Worm (Caenorhabditis elegans) whole organism, young adult: ENCODE results near the gene sra-11.
A peak's percentile ranks its signal among the peaks of the same experiment; 100 is the strongest.

ENCODE experiments used
- B0261.1 ChIP-seq: sonication (generic microtip); optimal IDR thresholded peaks from 2 replicates; lab custom pipeline; 2016; ENCODE audit warnings: mild to moderate bottlenecking, missing genetic modification characterization, moderate library complexity, missing compliant biosample characterization
- B0336.3 ChIP-seq: fragments of 200-800 bp; sonication (Bioruptor generic); IDR thresholded peaks from 2 replicates; pipeline ENCODE4 v1.3.6; 2022; ENCODE audit warnings: missing genetic modification characterization, missing compliant biosample characterization
- F10E7.11 ChIP-seq: sonication (generic microtip); optimal IDR thresholded peaks from 2 replicates; lab custom pipeline; 2017; ENCODE audit warnings: mild to moderate bottlenecking, missing genetic modification characterization, moderate library complexity, missing compliant biosample characterization
- F49E8.2 ChIP-seq: sonication (generic microtip); optimal IDR thresholded peaks from 3 replicates; lab custom pipeline; 2017; ENCODE audit warnings: missing genetic modification characterization, mild to moderate bottlenecking, missing compliant biosample characterization, antibody characterized with exemption, moderate library complexity; ENCODE audit not compliant: insufficient read depth
- F55B11.4 ChIP-seq: sonication (generic microtip); optimal IDR thresholded peaks from 2 replicates; lab custom pipeline; 2016; ENCODE audit warnings: missing compliant biosample characterization, missing genetic modification characterization, borderline replicate concordance; ENCODE audit not compliant: insufficient read depth
- F57C9.4 ChIP-seq: sonication (generic microtip); optimal IDR thresholded peaks from 2 replicates; lab custom pipeline; 2017; ENCODE audit warnings: mild to moderate bottlenecking, missing genetic modification characterization, missing compliant biosample characterization
- K12H6.12 ChIP-seq: fragments of 200-800 bp; sonication (Bioruptor generic); optimal IDR thresholded peaks from 2 replicates; lab custom pipeline; 2018; ENCODE audit warnings: mild to moderate bottlenecking, missing genetic modification characterization, missing compliant biosample characterization
- T07F8.4 ChIP-seq: sonication (generic microtip); optimal IDR thresholded peaks from 2 replicates; lab custom pipeline; 2016; ENCODE audit warnings: mild to moderate bottlenecking, missing genetic modification characterization, moderate library complexity, missing compliant biosample characterization
- Y53G8AR.9 ChIP-seq: fragments of 200-800 bp; sonication (Bioruptor generic); conservative IDR thresholded peaks from 2 replicates; pipeline ENCODE4 v1.3.6; 2022; ENCODE audit warnings: missing genetic modification reagents, missing genetic modification characterization, missing compliant biosample characterization
- Y56A3A.18 ChIP-seq: fragments of 200-800 bp; sonication (Bioruptor generic); IDR thresholded peaks from 2 replicates; pipeline ENCODE4 v1.3.6; 2022; ENCODE audit warnings: missing genetic modification reagents, missing genetic modification characterization, missing compliant biosample characterization
- ZK185.1 ChIP-seq: sonication (generic microtip); optimal IDR thresholded peaks from 2 replicates; lab custom pipeline; 2016; ENCODE audit warnings: mild to moderate bottlenecking, missing genetic modification characterization, missing compliant biosample characterization; ENCODE audit not compliant: poor library complexity, severe bottlenecking
- athp-1 ChIP-seq: sonication (generic microtip); optimal IDR thresholded peaks from 2 replicates; lab custom pipeline; 2017; ENCODE audit warnings: mild to moderate bottlenecking, missing genetic modification characterization, missing compliant biosample characterization
- attf-3 ChIP-seq: fragments of 200-800 bp; sonication (Bioruptor generic); conservative IDR thresholded peaks from 2 replicates; pipeline ENCODE4 v1.3.6; 2022; ENCODE audit warnings: missing genetic modification reagents, missing genetic modification characterization, missing compliant biosample characterization
- attf-6 ChIP-seq: fragments of 200-800 bp; sonication (Bioruptor generic); IDR thresholded peaks from 2 replicates; pipeline ENCODE4 v1.3.6; 2022; ENCODE audit warnings: missing genetic modification reagents, missing genetic modification characterization, missing compliant biosample characterization
- bed-1 ChIP-seq: fragments of 200-800 bp; sonication (Bioruptor generic); IDR thresholded peaks from 2 replicates; pipeline ENCODE4 v1.3.6; 2022; ENCODE audit warnings: missing genetic modification reagents, missing genetic modification characterization, missing compliant biosample characterization
- ceh-58 ChIP-seq: fragments of 200-800 bp; sonication (Bioruptor generic); IDR thresholded peaks from 2 replicates; pipeline ENCODE4 v1.3.6; 2022; ENCODE audit warnings: missing genetic modification characterization, missing compliant biosample characterization
- ceh-79 ChIP-seq: sonication (generic microtip); optimal IDR thresholded peaks from 2 replicates; lab custom pipeline; 2017; ENCODE audit warnings: mild to moderate bottlenecking, missing genetic modification characterization, missing compliant biosample characterization
- ceh-91 ChIP-seq: fragments of 200-800 bp; sonication (Bioruptor generic); IDR thresholded peaks from 2 replicates; pipeline ENCODE4 v1.3.6; 2022; ENCODE audit warnings: missing genetic modification reagents, missing genetic modification characterization, missing compliant biosample characterization
- dox-1 ChIP-seq: fragments of 200-800 bp; sonication (Bioruptor generic); IDR thresholded peaks from 2 replicates; pipeline ENCODE4 v1.3.6; 2022; ENCODE audit warnings: missing genetic modification reagents, missing genetic modification characterization, missing compliant biosample characterization
- dpl-1 ChIP-seq: fragments of 150-350 bp; optimal IDR thresholded peaks from 2 replicates; lab custom pipeline; 2014; ENCODE audit warnings: missing biosample characterization, missing genetic modification reagents, missing genetic modification characterization
- ekl-4 ChIP-seq: fragments of 200-800 bp; sonication (Bioruptor generic); IDR thresholded peaks from 2 replicates; pipeline ENCODE4 v1.3.6; 2022; ENCODE audit warnings: missing genetic modification reagents, missing genetic modification characterization, missing compliant biosample characterization
- hlh-26 ChIP-seq: fragments of 200-800 bp; sonication (Bioruptor generic); conservative IDR thresholded peaks from 2 replicates; pipeline ENCODE4 v1.3.6; 2022; ENCODE audit warnings: missing genetic modification reagents, missing genetic modification characterization, missing compliant biosample characterization
- hmg-20 ChIP-seq: fragments of 200-800 bp; sonication (Bioruptor generic); IDR thresholded peaks from 2 replicates; pipeline ENCODE4 v1.3.6; 2022; ENCODE audit warnings: missing genetic modification reagents, missing genetic modification characterization, missing compliant biosample characterization
- hsf-1 ChIP-seq: fragments of 200-800 bp; sonication (Bioruptor generic); IDR thresholded peaks from 2 replicates; pipeline ENCODE4 v1.3.6; 2022; ENCODE audit warnings: missing genetic modification reagents, missing genetic modification characterization, missing compliant biosample characterization
- lin-35 ChIP-seq, 3 experiments: fragments of 150-350 bp in 2 of 3; sonication (generic microtip) in 1 of 3; optimal IDR thresholded peaks; 2 replicates each; lab custom pipeline; 2014 to 2018; ENCODE audit warnings: missing biosample characterization in 3 of 3, missing genetic modification characterization in 3 of 3, missing genetic modification reagents in 3 of 3
- lin-54 ChIP-seq: fragments of 200-800 bp; sonication (Bioruptor generic); optimal IDR thresholded peaks from 2 replicates; lab custom pipeline; 2018; ENCODE audit warnings: mild to moderate bottlenecking, missing genetic modification characterization, missing compliant biosample characterization
- madf-3 ChIP-seq: fragments of 200-800 bp; sonication (Bioruptor generic); IDR thresholded peaks from 2 replicates; pipeline ENCODE4 v1.3.6; 2022; ENCODE audit warnings: missing genetic modification reagents, missing genetic modification characterization, missing compliant biosample characterization
- mcd-1 ChIP-seq: fragments of 200-800 bp; sonication (Bioruptor generic); IDR thresholded peaks from 2 replicates; pipeline ENCODE4 v1.3.6; 2022; ENCODE audit warnings: missing genetic modification reagents, missing genetic modification characterization, missing compliant biosample characterization
- mel-28 ChIP-seq: sonication (generic microtip); optimal IDR thresholded peaks from 2 replicates; lab custom pipeline; 2016; ENCODE audit warnings: borderline replicate concordance, mild to moderate bottlenecking, missing genetic modification characterization, missing compliant biosample characterization
- mes-4 ChIP-seq: sonication (generic microtip); optimal IDR thresholded peaks from 2 replicates; lab custom pipeline; 2016; ENCODE audit warnings: missing genotype, missing genetic modification characterization, missing compliant biosample characterization
- nfyb-1 ChIP-seq: fragments of 200-800 bp; sonication (Bioruptor generic); IDR thresholded peaks from 2 replicates; pipeline ENCODE4 v1.3.6; 2022; ENCODE audit warnings: missing genetic modification reagents, missing genetic modification characterization, missing compliant biosample characterization
- nhr-179 ChIP-seq: sonication (generic microtip); optimal IDR thresholded peaks from 2 replicates; lab custom pipeline; 2016; ENCODE audit warnings: mild to moderate bottlenecking, missing genetic modification characterization, missing compliant biosample characterization
- nhr-27 ChIP-seq: fragments of 200-800 bp; sonication (Bioruptor generic); optimal IDR thresholded peaks from 2 replicates; lab custom pipeline; 2018; ENCODE audit warnings: mild to moderate bottlenecking, missing genetic modification characterization, moderate library complexity, missing compliant biosample characterization
- pbrm-1 ChIP-seq: fragments of 200-800 bp; sonication (Bioruptor generic); IDR thresholded peaks from 2 replicates; pipeline ENCODE4 v1.3.6; 2022; ENCODE audit warnings: missing genetic modification reagents, missing genetic modification characterization, missing compliant biosample characterization
- pha-4 ChIP-seq: fragments of 150-350 bp; sonication (generic microtip); optimal IDR thresholded peaks from 2 replicates; lab custom pipeline; 2014; ENCODE audit warnings: missing biosample characterization, missing genetic modification reagents, missing genetic modification characterization
- rpc-1 ChIP-seq, 2 experiments: fragments of 150-350 bp in 1 of 2; sonication (generic microtip) in 1 of 2; optimal IDR thresholded peaks; 2 replicates each; lab custom pipeline; 2014 to 2018; ENCODE audit warnings: missing biosample characterization in 1 of 2, missing genetic modification characterization in 1 of 2, missing genetic modification reagents in 1 of 2, missing genotype in 1 of 2
- sea-2 ChIP-seq: fragments of 200-800 bp; sonication (Bioruptor generic); IDR thresholded peaks from 2 replicates; pipeline ENCODE4 v1.3.6; 2022; ENCODE audit warnings: missing genetic modification characterization, missing compliant biosample characterization
- snpc-4 ChIP-seq, 5 experiments: fragments of 150-350 bp in 1 of 5; sonication (generic microtip) in 4 of 5; optimal IDR thresholded peaks; 2 replicates each; lab custom pipeline; 2014 to 2018; ENCODE audit warnings: missing genetic modification characterization in 5 of 5, missing biosample characterization in 3 of 5, antibody characterized with exemption in 2 of 5, mild to moderate bottlenecking in 2 of 5, missing compliant biosample characterization in 2 of 5, missing genotype in 2 of 5, moderate library complexity in 2 of 5, missing genetic modification reagents in 1 of 5
- sptf-2 ChIP-seq: fragments of 200-800 bp; sonication (Bioruptor generic); optimal IDR thresholded peaks from 2 replicates; lab custom pipeline; 2018; ENCODE audit warnings: mild to moderate bottlenecking, missing genetic modification characterization, missing compliant biosample characterization
- unc-62 ChIP-seq: fragments of 150-350 bp; optimal IDR thresholded peaks from 2 replicates; lab custom pipeline; 2014; ENCODE audit warnings: missing biosample characterization, missing genetic modification reagents, missing genetic modification characterization
- zfh-2 ChIP-seq: fragments of 200-800 bp; sonication (Bioruptor generic); conservative IDR thresholded peaks from 2 replicates; pipeline ENCODE4 v1.3.6; 2022; ENCODE audit warnings: missing genetic modification reagents, missing genetic modification characterization, missing compliant biosample characterization
- zim-3 ChIP-seq: sonication (generic microtip); optimal IDR thresholded peaks from 2 replicates; lab custom pipeline; 2017; ENCODE audit warnings: mild to moderate bottlenecking, missing genetic modification characterization, moderate library complexity, missing compliant biosample characterization
- ztf-25 ChIP-seq: fragments of 200-800 bp; sonication (Bioruptor generic); IDR thresholded peaks from 2 replicates; pipeline ENCODE4 v1.3.6; 2022; ENCODE audit warnings: missing genetic modification reagents, missing genetic modification characterization, missing compliant biosample characterization
- ztf-26 ChIP-seq: sonication (generic microtip); optimal IDR thresholded peaks from 2 replicates; lab custom pipeline; 2017; ENCODE audit warnings: missing genetic modification characterization, missing compliant biosample characterization
- ztf-3 ChIP-seq: fragments of 200-800 bp; sonication (Bioruptor generic); optimal IDR thresholded peaks from 2 replicates; lab custom pipeline; 2018; ENCODE audit warnings: mild to moderate bottlenecking, missing genetic modification characterization, missing compliant biosample characterization
- ztf-6 ChIP-seq: fragments of 200-800 bp; sonication (Bioruptor generic); IDR thresholded peaks from 2 replicates; pipeline ENCODE4 v1.3.6; 2022; ENCODE audit warnings: missing genetic modification reagents, missing genetic modification characterization, missing compliant biosample characterization

sra-11 gene

DNA sequence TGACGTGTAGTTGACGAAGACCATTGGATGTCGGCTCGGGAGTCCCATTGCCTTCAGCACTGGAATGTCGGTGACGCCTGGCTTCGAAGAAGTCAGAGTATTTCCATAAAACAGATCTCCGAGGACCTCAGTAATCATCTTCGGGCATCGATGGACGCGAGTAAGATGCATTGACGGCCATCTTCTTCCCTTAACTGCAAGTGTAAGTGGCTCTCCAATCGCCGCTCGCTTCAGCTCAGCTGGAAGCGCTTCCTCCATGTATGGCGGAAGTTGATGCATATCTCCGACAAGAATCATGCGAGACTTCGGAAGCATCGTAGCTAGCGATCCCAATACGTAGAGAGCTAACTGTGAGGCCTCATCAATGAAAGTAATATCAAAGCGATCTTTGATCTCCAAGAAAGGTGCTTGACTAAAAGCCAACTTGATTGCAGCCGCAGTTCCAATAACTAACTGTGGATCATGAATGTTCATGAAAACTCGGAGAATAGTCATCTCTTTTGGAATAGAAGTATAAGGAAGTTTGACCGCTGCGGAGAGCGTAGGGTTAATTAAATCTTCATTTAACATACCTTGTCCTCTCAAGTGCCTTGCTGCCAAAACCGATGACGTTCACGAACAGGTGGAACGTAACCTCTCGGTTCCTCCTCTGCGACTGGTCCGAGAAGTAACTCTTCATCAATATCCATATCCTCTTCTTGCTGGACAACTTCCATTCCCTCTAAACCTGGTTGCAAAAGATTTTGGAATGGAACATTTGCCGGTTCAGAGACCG lies 24.0 kb upstream of the sra-11 start (continued):
- TF ChIP-seq sea-2 (GFP tag; lab: Robert Waterston, UW) = no peak
- TF ChIP-seq unc-62 (GFP tag; lab: Kevin White, UChicago) = no peak
- TF ChIP-seq F49E8.2 = no peak
- TF ChIP-seq ztf-25 = no peak
- no peak; the same call in 1 of the 2 replicates for TF ChIP-seq madf-3 (GFP tag; lab: Robert Waterston, UW)
- TF ChIP-seq sptf-2 = no peak
- TF ChIP-seq mes-4 (tag; lab: Kevin White, UChicago) = no peak
- TF ChIP-seq zim-3 (tag; lab: Kevin White, UChicago) = no peak
- TF ChIP-seq mcd-1 (GFP tag; lab: Robert Waterston, UW) = no peak; the same call in 1 of the 2 replicates
- peak; percentile 1 for TF ChIP-seq ZK185.1 (tag; lab: Kevin White, UChicago)
- TF ChIP-seq lin-54 (GFP tag; lab: Kevin White, UChicago) = peak; percentile 22
- no peak for TF ChIP-seq pha-4 (tag; lab: Kevin White, UChicago)
- no peak for TF ChIP-seq attf-3 (GFP tag; lab: Robert Waterston, UW)
- TF ChIP-seq ztf-6 (GFP tag; lab: Robert Waterston, UW) = no peak
- no peak; the same call in none of the 2 replicates for TF ChIP-seq hsf-1 (GFP tag; lab: Robert Waterston, UW)
- peak; percentile 68 for TF ChIP-seq Y53G8AR.9 (GFP tag; lab: Robert Waterston, UW)
- TF ChIP-seq zfh-2 (GFP tag; lab: Robert Waterston, UW) = no peak
- TF ChIP-seq ztf-26 (tag; lab: Kevin White, UChicago) = no peak
- no peak for TF ChIP-seq T07F8.4 (tag; lab: Kevin White, UChicago)
- TF ChIP-seq bed-1 = no peak
- no peak for TF ChIP-seq F10E7.11
- no peak for TF ChIP-seq Y56A3A.18 (GFP tag; lab: Robert Waterston, UW)
- TF ChIP-seq nhr-179 (tag; lab: Kevin White, UChicago) = no peak
- TF ChIP-seq lin-35 (GFP tag; optimal IDR thresholded peaks at IDR 0.05; lab: Kevin White, UChicago) = no peak
- TF ChIP-seq F57C9.4 (tag; lab: Kevin White, UChicago) = no peak
- no peak for TF ChIP-seq nhr-27 (tag; lab: Kevin White, UChicago)
- TF ChIP-seq athp-1 (tag; lab: Kevin White, UChicago) = no peak
- peak; percentile 49; the same call in 1 of the 2 replicates for TF ChIP-seq ekl-4 (GFP tag; lab: Robert Waterston, UW)
- no peak for TF ChIP-seq nfyb-1 (GFP tag; lab: Robert Waterston, UW)
- TF ChIP-seq dpl-1 = no peak
- no peak for TF ChIP-seq K12H6.12 (tag; lab: Kevin White, UChicago)
- peak; percentile 71 for TF ChIP-seq attf-6 (GFP tag; lab: Robert Waterston, UW)
- no peak for TF ChIP-seq hmg-20
- TF ChIP-seq hlh-26 (GFP tag; lab: Robert Waterston, UW) = no peak
- peak; percentile 54 for TF ChIP-seq B0336.3
- TF ChIP-seq pbrm-1 (GFP tag; lab: Robert Waterston, UW) = peak; percentile 74; the same call in 1 of the 2 replicates
- TF ChIP-seq ceh-79 (tag; lab: Kevin White, UChicago) = no peak
- no peak for TF ChIP-seq mel-28 (tag; lab: Kevin White, UChicago)
- no peak for TF ChIP-seq ztf-3
- no peak; the same call in 1 of the 2 replicates for TF ChIP-seq dox-1
- TF ChIP-seq ceh-91 (GFP tag; lab: Robert Waterston, UW) = no peak
- no peak for TF ChIP-seq B0261.1 (tag; lab: Kevin White, UChicago)
- no peak for TF ChIP-seq snpc-4 (GFP tag; optimal IDR thresholded peaks at IDR 0.05; lab: Kevin White, UChicago)
- TF ChIP-seq snpc-4 (tag; optimal IDR thresholded peaks at IDR 0.05; lab: Kevin White, UChicago) = no peak
- no peak for TF ChIP-seq rpc-1 (optimal IDR thresholded peaks at IDR 0.05; lab: Kevin White, UChicago)
- no peak for TF ChIP-seq rpc-1 (tag; optimal IDR thresholded peaks at IDR 0.05; lab: Kevin White, UChicago)
- peak; percentile 2; the same call in 1 of the 2 replicates for TF ChIP-seq ceh-58 (GFP tag; lab: Robert Waterston, UW)
- no peak for TF ChIP-seq F55B11.4 (tag; lab: Kevin White, UChicago)
